Worm (Caenorhabditis elegans): ENCODE measurements around the gene gck-3.
"Not testable (repeated sequence)": the region's sequence is repeated elsewhere in the genome, so short reads cannot be mapped to it uniquely, and the experiment has no call there.

Gene gck-3

DNA sequence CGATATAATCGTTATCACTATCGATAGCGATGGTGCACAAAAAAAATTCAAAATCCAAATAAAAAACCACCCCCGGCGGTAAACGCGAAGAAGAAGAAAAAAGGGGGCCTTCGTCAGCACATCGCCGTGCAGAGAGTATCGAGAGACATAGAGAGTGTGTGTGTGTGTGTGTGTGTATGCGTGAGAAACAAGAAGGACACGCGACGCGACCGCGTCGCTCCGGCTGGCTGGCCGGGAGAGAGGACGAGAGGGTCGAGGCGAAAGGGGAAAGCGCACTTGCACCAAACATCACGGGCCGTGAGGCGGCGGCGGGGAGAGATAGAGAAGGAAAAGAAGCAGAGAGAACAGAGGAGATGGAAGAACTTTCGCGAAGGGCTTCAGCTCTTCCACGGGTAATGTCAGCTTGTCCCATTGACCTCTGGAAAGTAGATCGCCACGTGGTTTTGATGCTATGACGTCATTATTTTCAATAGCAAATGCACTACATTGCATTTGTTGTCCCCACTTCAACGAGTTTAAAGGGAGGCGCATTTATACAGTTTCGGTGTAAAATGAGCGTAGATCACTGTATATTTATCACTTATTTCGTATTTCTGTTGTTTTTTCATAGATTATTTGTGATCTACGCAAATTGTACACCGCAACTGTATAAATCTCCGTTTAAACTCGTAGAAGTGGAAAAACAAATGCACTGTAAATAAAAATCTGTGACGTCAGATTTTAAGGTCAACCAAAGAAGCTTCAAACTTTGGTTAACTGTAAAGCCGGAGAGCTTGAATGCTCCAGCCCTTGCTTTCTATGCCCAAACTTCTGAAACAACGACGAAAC is 15.3 kb downstream of the gck-3 start, which contains the start of gene Y59A8B.24:
TSS of gene Y59A8B.24 (plus strand) at position 778 of the 828 bp plus-strand sequence.
- TF ChIP-seq him-1 (tag; optimal IDR thresholded peaks at IDR 0.05) (peak; percentile 73), W03F9.2 (tag; optimal IDR thresholded peaks at IDR 0.05) (peak; percentile 62), dao-5 (tag; optimal IDR thresholded peaks at IDR 0.05) (peak; percentile 33)

DNA sequence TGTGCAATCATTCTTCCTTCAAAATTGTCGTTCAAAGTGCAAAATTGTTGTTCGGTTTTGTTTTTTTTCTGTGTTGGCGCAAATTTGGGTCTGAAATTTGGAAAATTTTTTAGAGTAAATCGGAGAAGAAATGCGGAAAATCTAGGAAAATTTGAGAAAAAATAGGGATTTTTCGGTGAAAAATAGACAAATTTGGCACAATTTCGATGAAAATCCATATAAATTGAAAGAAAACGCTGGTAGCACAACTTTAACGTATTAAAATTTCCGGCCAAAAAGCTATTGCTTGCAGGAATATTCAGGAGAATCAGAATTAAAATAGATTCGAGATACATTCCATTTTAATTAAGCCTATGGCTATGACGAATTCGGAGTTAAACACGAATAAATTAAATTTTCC is 17.6 kb downstream of the gck-3 start, which contains the start of gene dpy-21:
TSS of gene dpy-21 (minus strand) at position 101 of the 400 bp plus-strand sequence.
- TF ChIP-seq dao-5 (tag; optimal IDR thresholded peaks at IDR 0.05), result no peak
- TF ChIP-seq W03F9.2 (tag; optimal IDR thresholded peaks at IDR 0.05), result no peak
- no peak for TF ChIP-seq him-1 (tag; optimal IDR thresholded peaks at IDR 0.05)

DNA sequence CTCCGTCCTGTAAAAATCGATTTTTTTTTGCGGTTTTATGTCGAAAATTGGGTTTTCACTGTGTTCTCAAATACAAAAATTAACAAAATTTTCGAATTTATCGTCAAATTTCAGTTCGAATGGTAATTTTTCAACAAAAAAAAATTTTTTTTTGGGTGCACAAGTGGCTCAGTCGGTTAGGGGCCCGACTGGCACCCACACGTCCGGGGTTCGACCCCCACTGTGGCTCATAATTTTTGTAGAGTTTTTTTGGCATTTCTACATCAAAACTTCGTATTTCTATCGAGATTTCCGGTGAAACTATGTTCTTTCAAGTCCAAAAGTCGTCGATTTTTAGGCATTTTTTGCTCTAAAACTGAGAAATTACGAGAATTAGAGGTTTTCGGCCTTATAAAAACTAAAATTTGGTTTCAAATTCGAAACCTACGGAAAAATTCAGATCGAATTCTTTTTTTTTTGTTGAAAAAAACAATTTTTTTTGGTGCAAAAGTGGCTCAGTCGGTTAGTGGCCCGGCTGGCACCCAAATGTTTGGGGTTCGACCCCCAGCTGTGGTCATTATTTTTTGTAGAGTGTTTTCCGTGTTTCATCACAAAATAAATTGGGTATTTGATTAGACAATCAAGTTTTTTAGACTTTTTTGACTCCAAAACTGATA is 18.5 kb downstream of the gck-3 start:
- no peak for TF ChIP-seq dao-5 (tag; optimal IDR thresholded peaks at IDR 0.05)
- TF ChIP-seq him-1 (tag; optimal IDR thresholded peaks at IDR 0.05), result no peak
- no peak for TF ChIP-seq W03F9.2 (tag; optimal IDR thresholded peaks at IDR 0.05)

DNA sequence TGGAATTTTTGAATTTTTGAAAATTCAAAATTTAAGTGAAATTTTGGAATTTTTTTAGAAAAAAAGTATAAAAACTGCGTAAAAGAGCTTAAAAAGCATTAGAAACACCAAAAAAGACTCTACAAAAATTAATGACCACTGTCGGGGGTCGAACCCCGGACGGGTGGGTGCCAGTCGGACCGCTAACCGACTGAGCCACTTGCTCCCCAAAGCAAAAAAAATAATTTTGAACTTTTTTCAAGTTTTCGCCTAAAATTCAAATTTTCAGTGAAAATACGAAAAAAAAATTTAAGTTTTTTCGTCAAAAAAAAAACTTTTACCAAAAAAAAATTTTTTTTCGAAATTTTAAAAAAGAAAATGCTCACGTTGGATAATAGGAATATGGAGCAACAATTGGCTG is 19.4 kb downstream of the gck-3 start:
- no peak for TF ChIP-seq W03F9.2 (tag; optimal IDR thresholded peaks at IDR 0.05)
- no peak for TF ChIP-seq dao-5 (tag; optimal IDR thresholded peaks at IDR 0.05)
- no peak for TF ChIP-seq him-1 (tag; optimal IDR thresholded peaks at IDR 0.05)

DNA sequence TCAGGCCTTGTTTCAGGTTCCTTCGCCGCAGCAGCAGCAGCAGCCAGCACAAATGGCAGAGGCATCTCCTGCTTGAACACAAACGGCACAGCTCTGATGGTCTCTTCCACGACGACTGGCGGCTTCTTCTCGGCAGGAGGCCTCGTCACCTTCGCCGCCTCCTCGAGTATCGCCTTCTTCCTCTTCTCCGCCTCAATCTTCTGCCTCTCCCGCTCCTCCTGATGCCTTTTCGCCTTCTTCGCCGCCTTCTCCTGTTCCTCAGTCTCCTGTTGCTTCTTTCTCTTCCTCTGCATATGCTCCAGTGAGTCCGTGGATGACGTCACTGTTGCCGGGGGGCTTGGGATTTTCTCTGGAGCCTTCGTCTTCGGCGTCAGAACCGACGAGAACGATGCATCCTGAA is 21.2 kb downstream of the gck-3 start:
- TF ChIP-seq dao-5 (tag; optimal IDR thresholded peaks at IDR 0.05) (no peak), him-1 (tag; optimal IDR thresholded peaks at IDR 0.05) (no peak), W03F9.2 (tag; optimal IDR thresholded peaks at IDR 0.05) (no peak)

DNA sequence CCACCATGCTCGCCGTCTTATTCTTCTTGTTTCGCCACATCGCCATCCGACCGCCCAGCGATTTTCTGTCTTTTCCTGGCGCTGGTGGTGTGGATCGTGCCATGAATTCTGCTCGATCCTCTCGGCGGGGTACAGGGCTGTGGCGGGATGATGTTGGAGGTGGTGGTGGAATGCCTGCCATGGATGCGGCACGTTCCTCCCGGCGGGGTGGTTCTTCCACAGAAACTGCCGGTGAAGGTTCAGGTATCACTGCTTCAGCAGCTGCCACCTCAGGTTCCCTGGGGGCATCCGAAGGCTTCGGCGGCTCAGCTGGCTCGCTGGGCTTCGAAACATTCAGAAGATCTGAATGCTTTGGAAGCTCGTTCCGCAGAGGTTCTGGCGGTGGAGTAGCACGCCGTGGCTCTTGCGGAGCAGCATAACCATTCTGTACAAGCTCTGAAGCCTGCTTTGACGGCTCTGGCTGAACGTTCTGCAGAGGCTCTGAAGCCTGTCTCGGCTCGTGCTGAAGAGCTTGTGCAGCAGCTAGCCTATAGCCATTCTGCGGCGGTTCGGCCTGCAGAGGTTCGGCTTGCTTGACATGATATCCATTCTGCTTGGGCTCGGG is 21.7 kb downstream of the gck-3 start:
- TF ChIP-seq dao-5 (tag; optimal IDR thresholded peaks at IDR 0.05) (no peak), him-1 (tag; optimal IDR thresholded peaks at IDR 0.05) (no peak), W03F9.2 (tag; optimal IDR thresholded peaks at IDR 0.05) (no peak)

DNA sequence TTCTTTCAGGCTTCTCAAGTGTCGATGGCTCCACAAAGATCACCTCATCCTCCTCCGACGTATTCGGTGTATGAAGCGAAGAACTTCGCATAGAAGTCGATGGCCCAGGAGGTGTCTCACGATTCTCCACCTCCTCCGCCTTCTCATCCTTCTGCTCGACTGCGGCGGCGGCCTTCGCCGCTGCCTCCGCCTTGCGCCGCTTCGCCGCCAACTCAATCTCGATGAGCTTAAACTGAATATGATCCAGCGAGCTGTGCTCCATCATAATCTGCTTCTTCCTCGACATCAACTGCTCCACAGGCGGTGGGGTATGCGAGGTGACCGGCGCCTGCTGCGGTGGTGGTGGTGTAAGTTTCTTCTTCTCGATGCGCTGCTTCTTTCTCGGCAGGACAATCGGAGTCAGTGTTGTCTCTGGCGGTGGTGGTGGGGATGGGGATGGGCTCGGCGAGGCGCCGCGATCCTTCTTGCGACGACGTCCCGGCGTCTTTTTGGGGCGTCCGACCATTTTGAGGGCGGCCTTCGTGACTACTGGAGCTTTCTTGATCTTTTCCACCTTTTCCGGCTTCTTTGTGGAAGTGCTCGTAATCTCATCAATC is 22.7 kb downstream of the gck-3 start:
- TF ChIP-seq him-1 (tag; optimal IDR thresholded peaks at IDR 0.05), result no peak
- no peak for TF ChIP-seq dao-5 (tag; optimal IDR thresholded peaks at IDR 0.05)
- TF ChIP-seq W03F9.2 (tag; optimal IDR thresholded peaks at IDR 0.05), result no peak

DNA sequence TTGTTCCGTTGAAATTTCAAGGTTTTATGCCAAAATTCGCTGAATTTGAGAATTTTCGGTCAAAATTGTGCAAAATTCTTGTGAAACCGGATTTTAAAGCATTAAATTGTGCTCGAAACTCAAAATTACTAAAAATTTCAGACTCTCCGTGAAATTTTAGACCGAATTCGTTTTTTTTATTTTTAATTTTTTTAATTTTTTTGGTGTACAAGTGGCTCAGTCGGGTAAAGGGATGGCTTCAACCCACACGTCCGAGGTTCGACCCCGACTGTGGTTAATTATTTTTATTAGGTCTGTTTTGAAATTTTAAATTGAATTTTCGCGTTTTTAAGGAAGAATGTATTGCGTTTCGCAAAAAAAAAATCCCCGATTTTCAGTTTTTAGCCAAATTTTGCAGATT is 27.7 kb downstream of the gck-3 start:
- TF ChIP-seq him-1 (tag; optimal IDR thresholded peaks at IDR 0.05), result no peak
- no peak for TF ChIP-seq dao-5 (tag; optimal IDR thresholded peaks at IDR 0.05)
- no peak for TF ChIP-seq W03F9.2 (tag; optimal IDR thresholded peaks at IDR 0.05)

DNA sequence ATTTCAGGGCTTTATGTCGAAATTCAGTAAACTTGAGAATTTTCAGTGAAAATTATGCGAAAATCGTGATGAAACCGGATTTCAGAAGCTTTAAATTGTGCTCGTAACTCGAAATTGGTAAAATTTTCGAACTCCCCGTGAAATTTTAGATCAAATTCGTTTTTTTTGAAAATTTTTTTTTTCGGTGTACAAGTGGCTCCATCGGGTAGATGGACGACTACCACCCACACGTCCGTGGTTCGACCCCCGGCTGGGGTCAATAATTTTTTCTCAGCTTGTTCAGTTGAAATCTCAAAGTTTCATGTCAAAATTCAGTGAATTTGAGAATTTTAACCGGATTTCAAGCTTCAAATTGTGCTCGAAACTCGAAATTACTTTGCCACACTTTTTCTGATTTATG is 30.8 kb downstream of the gck-3 start:
- TF ChIP-seq W03F9.2 (tag; optimal IDR thresholded peaks at IDR 0.05) (no peak), dao-5 (tag; optimal IDR thresholded peaks at IDR 0.05) (no peak), him-1 (tag; optimal IDR thresholded peaks at IDR 0.05) (no peak)

DNA sequence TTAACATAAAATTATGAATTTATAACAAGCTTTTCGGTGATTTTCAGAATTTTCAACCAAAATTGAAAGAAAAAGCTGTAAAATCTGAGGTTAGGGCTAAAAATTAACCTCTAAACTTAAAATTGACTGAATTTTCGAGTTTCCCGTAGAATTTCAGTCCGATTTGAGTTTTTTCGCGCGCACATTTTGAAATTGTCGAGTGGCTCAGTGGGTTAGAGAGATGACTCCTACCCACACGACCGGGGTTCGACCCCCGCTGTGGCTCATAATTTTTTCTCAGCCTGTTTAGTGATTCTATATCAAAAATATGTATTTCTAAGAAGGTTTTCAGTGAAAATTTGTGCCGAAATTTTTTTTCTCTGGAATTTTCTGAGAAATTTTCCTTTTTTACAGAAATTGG is 34.9 kb downstream of the gck-3 start:
- TF ChIP-seq dao-5 (tag; optimal IDR thresholded peaks at IDR 0.05) (no peak), him-1 (tag; optimal IDR thresholded peaks at IDR 0.05) (no peak), W03F9.2 (tag; optimal IDR thresholded peaks at IDR 0.05) (no peak)

DNA sequence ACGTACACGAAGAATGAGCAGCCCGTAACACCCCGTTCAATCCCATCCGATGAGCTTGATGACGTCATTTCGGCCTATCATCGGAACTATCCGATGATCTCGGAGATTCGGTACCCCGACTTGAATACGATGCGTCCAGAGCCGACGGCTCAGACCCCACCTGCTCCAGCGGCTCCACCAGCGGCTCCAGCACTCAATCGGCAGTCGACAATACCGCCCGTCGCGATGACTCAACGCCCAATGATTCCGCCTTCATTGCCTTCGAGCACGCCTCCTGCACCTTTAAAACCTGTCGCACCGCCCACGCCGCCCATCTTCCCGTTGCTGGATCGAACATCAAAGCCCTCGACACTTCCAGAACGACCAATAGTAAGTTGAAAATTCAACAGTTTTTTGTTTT is 38.5 kb downstream of the gck-3 start:
- TF ChIP-seq dao-5 (tag; optimal IDR thresholded peaks at IDR 0.05), result no peak
- no peak for TF ChIP-seq W03F9.2 (tag; optimal IDR thresholded peaks at IDR 0.05)
- no peak for TF ChIP-seq him-1 (tag; optimal IDR thresholded peaks at IDR 0.05)

DNA sequence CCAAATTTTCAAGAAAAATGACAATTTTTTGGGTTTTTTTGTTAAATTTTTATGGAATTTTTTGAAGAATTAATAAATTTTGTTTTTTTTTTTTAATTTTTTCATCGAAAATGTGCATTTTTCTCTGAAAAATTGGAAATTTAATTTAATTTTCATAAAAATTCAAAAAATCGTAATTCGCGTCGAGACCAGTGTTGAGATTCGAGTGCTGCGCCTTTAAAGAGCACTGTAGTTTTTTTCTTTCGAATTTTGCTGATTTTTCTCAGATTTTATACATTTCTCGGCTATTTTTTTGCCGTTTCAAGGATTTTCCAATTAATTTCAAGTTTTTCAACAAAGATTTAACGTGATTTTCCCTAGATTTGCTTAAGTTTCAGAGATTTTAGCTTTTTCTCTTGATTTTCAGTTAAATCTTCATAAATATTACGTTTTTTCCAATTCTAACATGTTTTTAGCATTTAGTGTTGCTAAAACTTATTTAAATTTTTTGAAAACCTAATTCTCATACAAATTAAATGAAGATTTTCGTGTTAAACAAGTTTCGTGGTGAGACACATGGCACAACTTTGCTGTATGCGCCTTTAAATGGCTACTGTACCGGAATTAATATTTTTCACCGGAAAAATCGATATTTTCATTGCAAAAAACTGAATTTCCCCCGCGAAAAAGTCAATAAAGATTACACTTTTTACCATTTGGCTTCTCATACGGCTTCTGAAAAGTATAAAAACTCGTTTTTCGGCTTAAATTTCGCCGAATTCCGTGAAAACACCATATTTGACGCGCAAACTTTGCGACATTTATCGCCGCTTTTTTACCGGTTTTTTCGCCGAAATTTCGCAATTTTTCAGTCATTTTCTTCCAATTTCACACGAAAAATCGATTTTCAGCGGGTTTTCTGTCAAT is 42.3 kb downstream of the gck-3 start, which contains the start of gene usp-50:
TSS of gene usp-50 (plus strand) at position 822 of the 906 bp plus-strand sequence.
- not testable (repeated sequence) for TF ChIP-seq him-1, dao-5, W03F9.2 (tag; optimal IDR thresholded peaks at IDR 0.05)
